Worm (Caenorhabditis elegans) whole organism, young adult: Measurements from ENCODE around the gene elks-1.

Source experiments
- F22D6.2 ChIP-seq: sonication (generic microtip); optimal IDR thresholded peaks from 2 replicates; lab custom pipeline; 2016; ENCODE audit warnings: mild to moderate bottlenecking, missing genetic modification characterization, missing compliant biosample characterization
- F33H1.4 ChIP-seq: fragments of 200-800 bp; sonication (Bioruptor generic); IDR thresholded peaks from 2 replicates; pipeline ENCODE4 v1.3.6; 2022; ENCODE audit warnings: missing genetic modification reagents, missing genetic modification characterization, missing compliant biosample characterization
- F37B4.10 ChIP-seq: fragments of 200-800 bp; sonication (Bioruptor generic); IDR thresholded peaks from 2 replicates; pipeline ENCODE4 v1.3.6; 2022; ENCODE audit warnings: missing genetic modification characterization, missing compliant biosample characterization
- F49E8.2 ChIP-seq: sonication (generic microtip); optimal IDR thresholded peaks from 3 replicates; lab custom pipeline; 2017; ENCODE audit warnings: missing genetic modification characterization, mild to moderate bottlenecking, missing compliant biosample characterization, antibody characterized with exemption, moderate library complexity; ENCODE audit not compliant: insufficient read depth
- K11D2.4 ChIP-seq: fragments of 200-800 bp; sonication (Bioruptor generic); IDR thresholded peaks from 2 replicates; pipeline ENCODE4 v1.3.6; 2022; ENCODE audit warnings: missing genetic modification reagents, missing genetic modification characterization, missing compliant biosample characterization
- T26A5.8 ChIP-seq: sonication (generic microtip); optimal IDR thresholded peaks from 2 replicates; lab custom pipeline; 2016; ENCODE audit warnings: missing genetic modification characterization, missing compliant biosample characterization
- Y53F4B.3 ChIP-seq: fragments of 200-800 bp; sonication (Bioruptor generic); IDR thresholded peaks from 2 replicates; pipeline ENCODE4 v1.3.6; 2022; ENCODE audit warnings: missing genetic modification reagents, missing genetic modification characterization, missing compliant biosample characterization
- Y53G8AR.9 ChIP-seq: fragments of 200-800 bp; sonication (Bioruptor generic); conservative IDR thresholded peaks from 2 replicates; pipeline ENCODE4 v1.3.6; 2022; ENCODE audit warnings: missing genetic modification reagents, missing genetic modification characterization, missing compliant biosample characterization
- Y95B8A.8 ChIP-seq: fragments of 200-800 bp; sonication (Bioruptor generic); IDR thresholded peaks from 2 replicates; pipeline ENCODE4 v1.3.6; 2022; ENCODE audit warnings: missing genetic modification reagents, missing genetic modification characterization, missing compliant biosample characterization
- aptf-3 ChIP-seq: fragments of 200-800 bp; sonication (Bioruptor generic); IDR thresholded peaks from 2 replicates; pipeline ENCODE4 v1.3.6; 2022; ENCODE audit warnings: missing genetic modification characterization, missing compliant biosample characterization
- athp-1 ChIP-seq: sonication (generic microtip); optimal IDR thresholded peaks from 2 replicates; lab custom pipeline; 2017; ENCODE audit warnings: mild to moderate bottlenecking, missing genetic modification characterization, missing compliant biosample characterization
- attf-3 ChIP-seq: fragments of 200-800 bp; sonication (Bioruptor generic); conservative IDR thresholded peaks from 2 replicates; pipeline ENCODE4 v1.3.6; 2022; ENCODE audit warnings: missing genetic modification reagents, missing genetic modification characterization, missing compliant biosample characterization
- attf-5 ChIP-seq: fragments of 200-800 bp; sonication (Bioruptor generic); optimal IDR thresholded peaks from 2 replicates; lab custom pipeline; 2018; ENCODE audit warnings: mild to moderate bottlenecking, missing genetic modification characterization, missing compliant biosample characterization
- attf-6 ChIP-seq: fragments of 200-800 bp; sonication (Bioruptor generic); IDR thresholded peaks from 2 replicates; pipeline ENCODE4 v1.3.6; 2022; ENCODE audit warnings: missing genetic modification reagents, missing genetic modification characterization, missing compliant biosample characterization
- bed-2 ChIP-seq: fragments of 200-800 bp; sonication (Bioruptor generic); IDR thresholded peaks from 2 replicates; pipeline ENCODE4 v1.3.6; 2022; ENCODE audit warnings: missing genetic modification reagents, missing genetic modification characterization, missing compliant biosample characterization
- cebp-2 ChIP-seq: fragments of 200-800 bp; sonication (Bioruptor generic); IDR thresholded peaks from 2 replicates; pipeline ENCODE4 v1.3.6; 2022; ENCODE audit warnings: missing genetic modification characterization, missing compliant biosample characterization
- ceh-27 ChIP-seq: fragments of 200-800 bp; sonication (Bioruptor generic); optimal IDR thresholded peaks from 2 replicates; lab custom pipeline; 2018; ENCODE audit warnings: mild to moderate bottlenecking, missing genetic modification characterization, moderate library complexity, missing compliant biosample characterization
- ceh-91 ChIP-seq: fragments of 200-800 bp; sonication (Bioruptor generic); IDR thresholded peaks from 2 replicates; pipeline ENCODE4 v1.3.6; 2022; ENCODE audit warnings: missing genetic modification reagents, missing genetic modification characterization, missing compliant biosample characterization
- chd-7 ChIP-seq: sonication (generic microtip); optimal IDR thresholded peaks from 2 replicates; lab custom pipeline; 2016; ENCODE audit warnings: mild to moderate bottlenecking, missing genetic modification characterization, moderate library complexity, missing compliant biosample characterization
- dox-1 ChIP-seq: fragments of 200-800 bp; sonication (Bioruptor generic); IDR thresholded peaks from 2 replicates; pipeline ENCODE4 v1.3.6; 2022; ENCODE audit warnings: missing genetic modification reagents, missing genetic modification characterization, missing compliant biosample characterization
- dpl-1 ChIP-seq: fragments of 150-350 bp; optimal IDR thresholded peaks from 2 replicates; lab custom pipeline; 2014; ENCODE audit warnings: missing biosample characterization, missing genetic modification reagents, missing genetic modification characterization
- efl-1 ChIP-seq: fragments of 150-350 bp; optimal IDR thresholded peaks from 2 replicates; lab custom pipeline; 2014; ENCODE audit warnings: missing biosample characterization, missing genetic modification reagents, missing genetic modification characterization
- him-1 ChIP-seq: sonication (generic microtip); optimal IDR thresholded peaks from 2 replicates; lab custom pipeline; 2016; ENCODE audit warnings: missing genotype, missing genetic modification reagents, missing genetic modification characterization, missing compliant biosample characterization
- hmg-1.2 ChIP-seq: fragments of 200-800 bp; sonication (Bioruptor generic); IDR thresholded peaks from 2 replicates; pipeline ENCODE4 v1.3.6; 2022; ENCODE audit warnings: missing genetic modification reagents, missing genetic modification characterization, missing compliant biosample characterization
- hsf-1 ChIP-seq: fragments of 200-800 bp; sonication (Bioruptor generic); IDR thresholded peaks from 2 replicates; pipeline ENCODE4 v1.3.6; 2022; ENCODE audit warnings: missing genetic modification reagents, missing genetic modification characterization, missing compliant biosample characterization
- let-607 ChIP-seq, 2 experiments: fragments of 200-800 bp in 1 of 2; sonication (Bioruptor generic) in 1 of 2; sonication (generic microtip) in 1 of 2; optimal IDR thresholded peaks; 2 replicates each; lab custom pipeline; 2016 to 2018; ENCODE audit warnings: mild to moderate bottlenecking in 2 of 2, missing compliant biosample characterization in 2 of 2, missing genetic modification characterization in 2 of 2, moderate library complexity in 2 of 2, missing genotype in 1 of 2
- lin-35 ChIP-seq, 3 experiments: fragments of 150-350 bp in 2 of 3; sonication (generic microtip) in 1 of 3; optimal IDR thresholded peaks; 2 replicates each; lab custom pipeline; 2014 to 2018; ENCODE audit warnings: missing biosample characterization in 3 of 3, missing genetic modification characterization in 3 of 3, missing genetic modification reagents in 3 of 3
- lin-40 ChIP-seq: sonication (generic microtip); optimal IDR thresholded peaks from 2 replicates; lab custom pipeline; 2016; ENCODE audit warnings: missing genetic modification characterization, mild to moderate bottlenecking, missing compliant biosample characterization, missing genotype, missing genetic modification reagents
- lin-54 ChIP-seq: fragments of 200-800 bp; sonication (Bioruptor generic); optimal IDR thresholded peaks from 2 replicates; lab custom pipeline; 2018; ENCODE audit warnings: mild to moderate bottlenecking, missing genetic modification characterization, missing compliant biosample characterization
- lir-1 ChIP-seq: fragments of 200-800 bp; sonication (Bioruptor generic); conservative IDR thresholded peaks from 2 replicates; pipeline ENCODE4 v1.3.6; 2022; ENCODE audit warnings: missing genetic modification reagents, missing genetic modification characterization, missing compliant biosample characterization
- lsy-27 ChIP-seq: sonication (generic microtip); optimal IDR thresholded peaks from 2 replicates; lab custom pipeline; 2017; ENCODE audit warnings: missing genetic modification characterization, mild to moderate bottlenecking, missing compliant biosample characterization, antibody characterized with exemption, missing genotype, borderline replicate concordance; ENCODE audit not compliant: insufficient read depth
- madf-3 ChIP-seq: fragments of 200-800 bp; sonication (Bioruptor generic); IDR thresholded peaks from 2 replicates; pipeline ENCODE4 v1.3.6; 2022; ENCODE audit warnings: missing genetic modification reagents, missing genetic modification characterization, missing compliant biosample characterization
- madf-6 ChIP-seq: fragments of 200-800 bp; sonication (Bioruptor generic); IDR thresholded peaks from 2 replicates; pipeline ENCODE4 v1.3.6; 2022; ENCODE audit warnings: missing genetic modification reagents, missing genetic modification characterization, missing compliant biosample characterization
- mcd-1 ChIP-seq: fragments of 200-800 bp; sonication (Bioruptor generic); IDR thresholded peaks from 2 replicates; pipeline ENCODE4 v1.3.6; 2022; ENCODE audit warnings: missing genetic modification reagents, missing genetic modification characterization, missing compliant biosample characterization
- mxl-1 ChIP-seq: sonication (generic microtip); optimal IDR thresholded peaks from 2 replicates; lab custom pipeline; 2016; ENCODE audit warnings: missing genetic modification characterization, missing compliant biosample characterization
- nfyb-1 ChIP-seq: fragments of 200-800 bp; sonication (Bioruptor generic); IDR thresholded peaks from 2 replicates; pipeline ENCODE4 v1.3.6; 2022; ENCODE audit warnings: missing genetic modification reagents, missing genetic modification characterization, missing compliant biosample characterization
- nhr-90 ChIP-seq: sonication (generic microtip); optimal IDR thresholded peaks from 2 replicates; lab custom pipeline; 2016; ENCODE audit warnings: missing genotype, mild to moderate bottlenecking, missing genetic modification characterization, missing compliant biosample characterization
- pbrm-1 ChIP-seq: fragments of 200-800 bp; sonication (Bioruptor generic); IDR thresholded peaks from 2 replicates; pipeline ENCODE4 v1.3.6; 2022; ENCODE audit warnings: missing genetic modification reagents, missing genetic modification characterization, missing compliant biosample characterization
- rcor-1 ChIP-seq: fragments of 200-800 bp; sonication (Bioruptor generic); IDR thresholded peaks from 2 replicates; pipeline ENCODE4 v1.3.6; 2022; ENCODE audit warnings: missing genetic modification reagents, missing genetic modification characterization, missing compliant biosample characterization
- snpc-1.1 ChIP-seq: sonication (generic microtip); optimal IDR thresholded peaks from 2 replicates; lab custom pipeline; 2017; ENCODE audit warnings: missing genetic modification characterization, mild to moderate bottlenecking, missing compliant biosample characterization, antibody characterized with exemption, moderate library complexity, missing genotype, missing genetic modification reagents; ENCODE audit not compliant: insufficient read depth
- snpc-3.4 ChIP-seq: sonication (generic microtip); optimal IDR thresholded peaks from 2 replicates; lab custom pipeline; 2017; ENCODE audit warnings: missing genetic modification characterization, mild to moderate bottlenecking, missing compliant biosample characterization, antibody characterized with exemption, moderate library complexity, missing genotype, missing genetic modification reagents
- snpc-4 ChIP-seq, 5 experiments: fragments of 150-350 bp in 1 of 5; sonication (generic microtip) in 4 of 5; optimal IDR thresholded peaks; 2 replicates each; lab custom pipeline; 2014 to 2018; ENCODE audit warnings: missing genetic modification characterization in 5 of 5, missing biosample characterization in 3 of 5, antibody characterized with exemption in 2 of 5, mild to moderate bottlenecking in 2 of 5, missing compliant biosample characterization in 2 of 5, missing genotype in 2 of 5, moderate library complexity in 2 of 5, missing genetic modification reagents in 1 of 5
- tbp1 ChIP-seq: fragments of 200-800 bp; sonication (Bioruptor generic); optimal IDR thresholded peaks from 2 replicates; lab custom pipeline; 2018; ENCODE audit warnings: mild to moderate bottlenecking, missing genetic modification characterization, missing compliant biosample characterization
- tlf-1 ChIP-seq: fragments of 200-800 bp; sonication (Bioruptor generic); optimal IDR thresholded peaks from 2 replicates; lab custom pipeline; 2018; ENCODE audit warnings: mild to moderate bottlenecking, missing genetic modification characterization, missing compliant biosample characterization
- zim-3 ChIP-seq: sonication (generic microtip); optimal IDR thresholded peaks from 2 replicates; lab custom pipeline; 2017; ENCODE audit warnings: mild to moderate bottlenecking, missing genetic modification characterization, moderate library complexity, missing compliant biosample characterization
- ztf-18 ChIP-seq: sonication (generic microtip); optimal IDR thresholded peaks from 2 replicates; lab custom pipeline; 2016; ENCODE audit warnings: missing genotype, mild to moderate bottlenecking, missing genetic modification characterization, missing compliant biosample characterization
- ztf-28 ChIP-seq: fragments of 200-800 bp; sonication (Bioruptor generic); IDR thresholded peaks from 2 replicates; pipeline ENCODE4 v1.3.6; 2022; ENCODE audit warnings: missing genetic modification reagents, missing genetic modification characterization, missing compliant biosample characterization

The elks-1 gene

DNA sequence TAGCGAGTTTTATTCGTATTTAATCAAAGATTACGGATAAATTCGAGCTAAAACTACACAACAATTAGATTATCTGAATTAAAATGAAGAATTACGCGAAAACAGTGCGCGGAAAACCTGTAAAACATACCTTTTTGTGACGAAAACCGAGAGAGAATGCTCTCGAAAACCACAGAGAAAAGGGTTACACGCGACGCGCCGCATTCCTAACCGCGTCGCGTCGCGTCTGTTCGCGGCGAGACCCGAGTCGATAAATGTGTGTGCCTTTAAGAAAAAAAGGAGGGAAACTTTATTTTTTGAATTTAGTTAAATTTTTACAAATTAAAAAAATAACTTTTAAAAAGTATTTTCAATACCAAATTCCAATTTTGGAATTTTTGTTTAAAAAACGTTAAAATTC, 11.2 kb downstream of the elks-1 start, which contains the start of gene hrpa-1:
Gene hrpa-1 (minus strand): TSS at position 192 of the 400 bp plus-strand sequence.
- TF ChIP-seq chd-7 (tag; lab: Kevin White, UChicago), result no peak
- peak; percentile 61 for TF ChIP-seq madf-6 (GFP tag; lab: Robert Waterston, UW)
- peak; percentile 88 for TF ChIP-seq dpl-1 (GFP tag; lab: Kevin White, UChicago)
- TF ChIP-seq mxl-1 (tag; lab: Kevin White, UChicago), result no peak
- no peak for TF ChIP-seq lsy-27 (tag; lab: Kevin White, UChicago)
- TF ChIP-seq hmg-1.2 (GFP tag; lab: Robert Waterston, UW), result peak; percentile 47
- TF ChIP-seq attf-6, result no peak
- no peak for TF ChIP-seq ztf-28 (GFP tag; lab: Robert Waterston, UW)
- TF ChIP-seq attf-3 (GFP tag; lab: Robert Waterston, UW), result peak; percentile 49; the same call in 1 of the 2 replicates
- TF ChIP-seq snpc-4 (GFP tag; optimal IDR thresholded peaks at IDR 0.05; lab: Kevin White, UChicago), result peak; percentile 16
- peak in 3 of 4 experiments; percentile 3 to 51 (median 11) for TF ChIP-seq snpc-4 (tag; optimal IDR thresholded peaks at IDR 0.05; lab: Kevin White, UChicago)
- no peak for TF ChIP-seq bed-2 (GFP tag; lab: Robert Waterston, UW)
- TF ChIP-seq F37B4.10 (GFP tag; lab: Robert Waterston, UW), result no peak
- TF ChIP-seq aptf-3, result no peak
- peak; percentile 85 for TF ChIP-seq lin-54 (GFP tag; lab: Kevin White, UChicago)
- peak; percentile 99 for TF ChIP-seq madf-3 (GFP tag; lab: Robert Waterston, UW)
- no peak for TF ChIP-seq nhr-90
- TF ChIP-seq zim-3 (tag; lab: Kevin White, UChicago), result no peak
- no peak for TF ChIP-seq athp-1 (tag; lab: Kevin White, UChicago)
- peak in 2 of 3 experiments; percentile 37 to 92 for TF ChIP-seq lin-35 (GFP tag; optimal IDR thresholded peaks at IDR 0.05; lab: Kevin White, UChicago)
- TF ChIP-seq tlf-1 (GFP tag; lab: Kevin White, UChicago), result peak; percentile 43
- TF ChIP-seq Y53F4B.3, result no peak
- 0 out of 2 replicates have a peak, but pooled peaks have one; percentile 14 for TF ChIP-seq nfyb-1 (GFP tag; lab: Robert Waterston, UW)
- peak; percentile 9 for TF ChIP-seq him-1
- TF ChIP-seq let-607 (tag; optimal IDR thresholded peaks at IDR 0.05; lab: Kevin White, UChicago), result peak in 1 of 2 experiments; percentile 30
- TF ChIP-seq Y53G8AR.9, result peak; percentile 63
- TF ChIP-seq snpc-3.4 (tag; lab: Kevin White, UChicago), result peak; percentile 35
- TF ChIP-seq dox-1 (GFP tag; lab: Robert Waterston, UW), result peak; percentile 79
- TF ChIP-seq F33H1.4 (GFP tag; lab: Robert Waterston, UW), result peak; percentile 97
- TF ChIP-seq lin-40, result peak; percentile 71
- TF ChIP-seq ztf-18 (tag; lab: Kevin White, UChicago), result peak; percentile 2
- TF ChIP-seq ceh-27 (GFP tag; lab: Kevin White, UChicago), result no peak
- TF ChIP-seq lir-1 (GFP tag; lab: Robert Waterston, UW), result peak; percentile 62
- TF ChIP-seq mcd-1 (GFP tag; lab: Robert Waterston, UW), result peak; percentile 87
- TF ChIP-seq attf-5 (GFP tag; lab: Kevin White, UChicago), result peak; percentile 45
- peak; percentile 76 for TF ChIP-seq efl-1 (GFP tag; lab: Kevin White, UChicago)
- no peak for TF ChIP-seq T26A5.8 (tag; lab: Kevin White, UChicago)
- peak; percentile 83 for TF ChIP-seq hsf-1
- peak; percentile 26; the same call in 1 of the 2 replicates for TF ChIP-seq Y95B8A.8 (GFP tag; lab: Robert Waterston, UW)
- peak; percentile 44; the same call in 1 of the 2 replicates for TF ChIP-seq pbrm-1 (GFP tag; lab: Robert Waterston, UW)
- peak; percentile 55; the same call in 1 of the 2 replicates for TF ChIP-seq K11D2.4 (GFP tag; lab: Robert Waterston, UW)
- peak; percentile 33 for TF ChIP-seq F49E8.2
- TF ChIP-seq snpc-1.1, result peak; percentile 4
- TF ChIP-seq F22D6.2, result no peak
- TF ChIP-seq ceh-91 (GFP tag; lab: Robert Waterston, UW), result peak; percentile 63; the same call in 1 of the 2 replicates
- peak; percentile 57 for TF ChIP-seq rcor-1
- no peak for TF ChIP-seq cebp-2 (GFP tag; lab: Robert Waterston, UW)
- TF ChIP-seq tbp1 (GFP tag; lab: Kevin White, UChicago), result peak; percentile 56
